Fruit fly (Drosophila melanogaster) whole organism: ENCODE measurements around the gene asl.

Experiments
- Dll ChIP-seq: fragments of >200 bp; optimal IDR thresholded peaks from 2 replicates; lab custom pipeline; 2017
- EcR ChIP-seq, 2 experiments: fragments of >200 bp; optimal IDR thresholded peaks; 2 replicates each; lab custom pipeline; 2017; ENCODE audit warnings: missing biosample characterization in 2 of 2, missing genetic modification characterization in 2 of 2, missing genetic modification reagents in 2 of 2
- pan ChIP-seq: fragments of >200 bp; optimal IDR thresholded peaks from 2 replicates; lab custom pipeline; 2017
- psq ChIP-seq: fragments of >200 bp; optimal IDR thresholded peaks from 2 replicates; lab custom pipeline; 2017
- usp ChIP-seq: fragments of >200 bp; optimal IDR thresholded peaks from 2 replicates; lab custom pipeline; 2017; ENCODE audit warnings: missing biosample characterization, missing genetic modification characterization, mixed read lengths

DNA sequence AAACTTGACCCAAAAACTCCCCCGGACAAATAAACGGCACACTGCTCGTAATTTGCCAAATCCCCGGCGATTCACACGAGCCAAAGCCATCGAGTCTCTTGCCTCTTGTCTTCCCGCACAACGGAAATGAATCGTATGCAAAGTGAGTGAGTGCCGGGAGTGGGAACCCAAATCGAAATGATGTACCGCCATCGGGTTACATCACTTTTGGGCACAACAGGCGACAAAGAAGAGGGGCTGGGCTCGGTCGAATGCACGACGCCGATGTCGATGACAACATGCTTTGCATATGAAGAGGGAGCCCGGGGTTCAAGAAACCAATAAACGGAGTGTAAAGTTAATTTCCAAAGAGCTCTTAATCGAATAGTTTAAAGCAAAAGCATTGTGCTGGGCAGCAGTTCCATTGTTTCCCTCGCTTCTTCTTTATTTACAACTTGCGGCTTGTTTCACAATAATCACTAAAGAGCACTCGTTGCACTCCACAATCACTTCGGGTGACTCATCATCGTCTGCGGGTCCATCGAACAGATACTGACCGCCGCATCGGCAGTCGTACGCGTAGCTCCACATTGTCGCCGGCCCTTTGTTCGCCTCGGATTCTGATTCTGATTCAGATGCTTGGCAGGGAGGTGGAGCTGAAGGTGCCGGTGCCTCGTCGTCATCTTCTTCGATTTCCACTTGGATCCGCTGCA lies 15.5 kb upstream of the asl start:
- TF ChIP-seq pan (lab: Kevin White, UChicago) = no peak
- no peak for TF ChIP-seq usp (GFP tag; lab: Kevin White, UChicago)
- no peak for TF ChIP-seq psq (lab: Kevin White, UChicago)
- TF ChIP-seq EcR (GFP tag; optimal IDR thresholded peaks at IDR 0.05; lab: Kevin White, UChicago) = no peak
- no peak for TF ChIP-seq Dll (lab: Kevin White, UChicago)
